Fruit fly (Drosophila melanogaster): ENCODE results near the gene CG8915.

The CG8915 gene

DNA sequence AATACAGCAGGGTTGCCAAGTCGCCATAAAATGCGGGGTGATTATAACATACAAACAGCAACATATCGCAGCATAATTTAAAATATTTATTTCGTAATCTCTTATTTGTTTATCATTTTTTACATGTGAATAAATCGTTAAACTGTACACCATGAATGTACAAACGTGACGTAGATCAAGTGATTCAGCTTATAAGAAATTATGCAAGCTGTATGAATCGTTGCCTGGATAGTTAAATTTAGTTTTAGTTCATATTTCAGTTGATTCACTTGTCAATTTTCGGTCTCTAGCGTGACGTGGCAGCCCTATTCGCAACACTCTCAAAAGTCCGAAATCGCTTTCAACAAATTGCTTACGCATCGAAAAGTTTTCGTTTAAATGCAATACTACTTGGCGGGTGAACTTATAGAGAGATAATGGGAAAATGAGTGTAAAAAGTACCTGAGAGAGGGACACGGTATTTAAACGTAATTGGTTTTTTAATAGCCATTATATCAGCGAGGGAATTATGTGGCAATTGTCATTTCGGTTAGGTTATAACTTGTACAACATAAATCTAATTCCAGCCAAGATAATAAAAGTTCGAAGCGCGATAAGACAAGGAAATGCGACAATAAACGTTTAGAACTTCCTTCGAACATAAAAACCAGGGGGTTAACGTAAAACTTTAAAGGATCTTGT, 47.4 kb upstream of the CG8915 start (continued):
- TF ChIP-seq tap (tag; optimal IDR thresholded peaks at IDR 0.05) = peak; percentile 79
- TF ChIP-seq Trl (optimal IDR thresholded peaks at IDR 0.05) = no peak
- peak; percentile 47 for TF ChIP-seq Trl (GFP tag; optimal IDR thresholded peaks at IDR 0.05)
- TF ChIP-seq CG11504 (tag; optimal IDR thresholded peaks at IDR 0.05) = peak; percentile 86
- TF ChIP-seq Rfx (GFP tag; IDR thresholded peaks at IDR 0.05) = peak; percentile 69
- peak; percentile 65 for TF ChIP-seq D19A (tag; optimal IDR thresholded peaks at IDR 0.05)
- peak; percentile 34 for TF ChIP-seq CG6765 (GFP tag; optimal IDR thresholded peaks at IDR 0.05)
- TF ChIP-seq nerfin-1 (tag; optimal IDR thresholded peaks at IDR 0.05) = peak; percentile 60
- no peak for TF ChIP-seq Taf1 (GFP tag; IDR thresholded peaks at IDR 0.05)
- no peak for TF ChIP-seq kni (GFP tag; optimal IDR thresholded peaks at IDR 0.05)
- TF ChIP-seq run (tag; optimal IDR thresholded peaks at IDR 0.05) = peak; percentile 45
- TF ChIP-seq Hmx (GFP tag; optimal IDR thresholded peaks at IDR 0.05) = peak; percentile 49
- TF ChIP-seq CG18599 (GFP tag; optimal IDR thresholded peaks at IDR 0.05) = peak; percentile 83
- TF ChIP-seq bab2 (GFP tag; optimal IDR thresholded peaks at IDR 0.05) = peak; percentile 64
- TF ChIP-seq mirr (GFP tag; optimal IDR thresholded peaks at IDR 0.05) = peak; percentile 25
- TF ChIP-seq danr (GFP tag; IDR thresholded peaks at IDR 0.05) = peak; percentile 46; the same call in 1 of the 2 replicates
- peak; percentile 32 for TF ChIP-seq twi (tag; optimal IDR thresholded peaks at IDR 0.05)
- TF ChIP-seq lov (optimal IDR thresholded peaks at IDR 0.05) = no peak
- no peak for TF ChIP-seq lov (GFP tag; IDR thresholded peaks at IDR 0.05)
- TF ChIP-seq CG17612 (GFP tag; IDR thresholded peaks at IDR 0.05) = 0 out of 2 replicates have a peak, but pooled peaks have one; percentile 18
- no peak; the same call in 1 of the 2 replicates for TF ChIP-seq CG9215 (GFP tag; IDR thresholded peaks at IDR 0.05)
- no peak for TF ChIP-seq CG13624 (GFP tag; optimal IDR thresholded peaks at IDR 0.05)
- TF ChIP-seq HLH54F (GFP tag; optimal IDR thresholded peaks at IDR 0.05) = peak; percentile 63
- TF ChIP-seq CG17359 (tag; optimal IDR thresholded peaks at IDR 0.05) = peak; percentile 73
- TF ChIP-seq sug (tag; optimal IDR thresholded peaks at IDR 0.05) = peak; percentile 49
- TF ChIP-seq Atf3 (GFP tag; optimal IDR thresholded peaks at IDR 0.05) = peak; percentile 40
- peak; percentile 73 for TF ChIP-seq CG17385 (GFP tag; optimal IDR thresholded peaks at IDR 0.05)
- TF ChIP-seq CG9932 (GFP tag; IDR thresholded peaks at IDR 0.05) = peak; percentile 36; the same call in 1 of the 2 replicates
- peak; percentile 87 for TF ChIP-seq CoRest (tag; optimal IDR thresholded peaks at IDR 0.05)
- TF ChIP-seq CG8924 (tag; optimal IDR thresholded peaks at IDR 0.05) = peak; percentile 85
- TF ChIP-seq croc (GFP tag; conservative IDR thresholded peaks at IDR 0.05) = no peak; the same call in 2 of the 3 replicates
- peak; percentile 12 for TF ChIP-seq CG33213 (GFP tag; optimal IDR thresholded peaks at IDR 0.05)
- peak; percentile 55 for TF ChIP-seq CG10979 (tag; optimal IDR thresholded peaks at IDR 0.05)
- TF ChIP-seq toy (GFP tag; IDR thresholded peaks at IDR 0.05) = no peak
- no peak for TF ChIP-seq cad (GFP tag; optimal IDR thresholded peaks at IDR 0.05)
- TF ChIP-seq CG11695 (GFP tag; IDR thresholded peaks at IDR 0.05) = peak; percentile 76; the same call in 2 of the 3 replicates
- TF ChIP-seq CG32767 (GFP tag; IDR thresholded peaks at IDR 0.05) = peak; percentile 58
- TF ChIP-seq al (GFP tag; IDR thresholded peaks at IDR 0.05) = peak; percentile 36; the same call in 1 of the 2 replicates
- TF ChIP-seq HLH3B (GFP tag; IDR thresholded peaks at IDR 0.05) = peak; percentile 51; the same call in 1 of the 2 replicates
- no peak for TF ChIP-seq CG10321 (GFP tag; IDR thresholded peaks at IDR 0.05)
- peak; percentile 47 for TF ChIP-seq CG13894 (tag; optimal IDR thresholded peaks at IDR 0.05)
- TF ChIP-seq Max (GFP tag; optimal IDR thresholded peaks at IDR 0.05) = peak; percentile 48
- peak in 1 of 2 experiments; percentile 59 for TF ChIP-seq bsh (GFP tag; optimal IDR thresholded peaks at IDR 0.05)
- TF ChIP-seq zf30C (GFP tag; optimal IDR thresholded peaks at IDR 0.05) = no peak
- TF ChIP-seq luna (GFP tag; optimal IDR thresholded peaks at IDR 0.05) = peak; percentile 37
- peak; percentile 46 for TF ChIP-seq Deaf1 (tag; optimal IDR thresholded peaks at IDR 0.05)
- TF ChIP-seq CG6791 (GFP tag; IDR thresholded peaks at IDR 0.05; ENCODE audit: partially characterized antibody) = no peak
- peak; percentile 56 for TF ChIP-seq wor (GFP tag; IDR thresholded peaks at IDR 0.05)
- TF ChIP-seq gem (tag; optimal IDR thresholded peaks at IDR 0.05) = peak; percentile 82
- peak; percentile 48 for TF ChIP-seq CG18476 (GFP tag; optimal IDR thresholded peaks at IDR 0.05)
